Fruit fly (Drosophila melanogaster): ENCODE results near the gene vari.

- TF ChIP-seq psq (optimal IDR thresholded peaks at IDR 0.05) (no peak), EcR (GFP tag; optimal IDR thresholded peaks at IDR 0.05) (no peak), pan (optimal IDR thresholded peaks at IDR 0.05) (no peak), CG8478 (optimal IDR thresholded peaks at IDR 0.05) (no peak)
These were observed 34.8 kb downstream of the vari start for dm6 chr2L:20761951-20762538.

Measured in whole organism.